Worm (Caenorhabditis elegans) whole organism, young adult: ENCODE data around the gene F25B4.4.

Source experiments
- hrde-1 ChIP-seq: sonication (generic microtip); optimal IDR thresholded peaks from 2 replicates; lab custom pipeline; 2016; ENCODE audit warnings: missing genetic modification characterization, mild to moderate bottlenecking, missing compliant biosample characterization, moderate library complexity, missing genotype, missing genetic modification reagents, borderline replicate concordance
- mel-28 ChIP-seq: sonication (generic microtip); optimal IDR thresholded peaks from 2 replicates; lab custom pipeline; 2016; ENCODE audit warnings: borderline replicate concordance, mild to moderate bottlenecking, missing genetic modification characterization, missing compliant biosample characterization
- repo-1 ChIP-seq: sonication (generic microtip); optimal IDR thresholded peaks from 2 replicates; lab custom pipeline; 2017; ENCODE audit warnings: mild to moderate bottlenecking, missing genetic modification characterization, missing compliant biosample characterization
- rpc-1 ChIP-seq, 2 experiments: fragments of 150-350 bp in 1 of 2; sonication (generic microtip) in 1 of 2; optimal IDR thresholded peaks; 2 replicates each; lab custom pipeline; 2014 to 2018; ENCODE audit warnings: missing biosample characterization in 1 of 2, missing genetic modification characterization in 1 of 2, missing genetic modification reagents in 1 of 2, missing genotype in 1 of 2
- unc-62 ChIP-seq: fragments of 150-350 bp; optimal IDR thresholded peaks from 2 replicates; lab custom pipeline; 2014; ENCODE audit warnings: missing biosample characterization, missing genetic modification reagents, missing genetic modification characterization
- zfh-2 ChIP-seq: fragments of 200-800 bp; sonication (Bioruptor generic); conservative IDR thresholded peaks from 2 replicates; pipeline ENCODE4 v1.3.6; 2022; ENCODE audit warnings: missing genetic modification reagents, missing genetic modification characterization, missing compliant biosample characterization

DNA sequence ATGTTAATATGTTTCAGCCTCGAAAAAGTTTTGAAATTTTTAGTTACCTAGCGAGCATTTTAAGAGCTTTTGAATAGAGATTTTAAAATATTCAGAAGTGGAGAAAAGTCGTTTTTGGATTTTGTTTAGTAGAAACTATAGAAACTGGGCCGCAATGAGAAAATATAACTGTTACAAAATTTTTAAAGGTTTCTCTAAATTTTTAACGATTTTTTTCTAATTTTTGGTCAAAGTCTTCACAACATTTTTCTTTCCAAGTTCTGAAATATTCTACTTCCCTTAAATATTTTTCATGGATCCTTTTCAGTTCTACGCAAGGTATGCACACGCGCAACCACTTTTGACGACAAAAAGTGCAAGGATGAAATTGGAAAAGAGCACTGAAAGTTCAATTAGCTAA lies 20.8 kb downstream of the F25B4.4 start, which contains the start of gene peli-1:
- TF ChIP-seq rpc-1 (optimal IDR thresholded peaks at IDR 0.05; lab: Kevin White, UChicago), result no peak
- TF ChIP-seq rpc-1 (tag; optimal IDR thresholded peaks at IDR 0.05; lab: Kevin White, UChicago), result no peak
- TF ChIP-seq hrde-1 (tag; lab: Kevin White, UChicago), result no peak
- no peak for TF ChIP-seq mel-28 (tag; lab: Kevin White, UChicago)
- no peak for TF ChIP-seq zfh-2 (GFP tag; lab: Robert Waterston, UW)
- no peak for TF ChIP-seq repo-1 (tag; lab: Kevin White, UChicago)
- TF ChIP-seq unc-62 (GFP tag; lab: Kevin White, UChicago), result no peak
